Worm (Caenorhabditis elegans) whole organism, mixed stage, embryonic: Measurements from ENCODE around the gene taf-3.

Experiments used
- M03D4.4 ChIP-seq: sonication (generic microtip); optimal IDR thresholded peaks from 2 replicates; lab custom pipeline; 2017; ENCODE audit warnings: mild to moderate bottlenecking, missing genetic modification characterization, missing compliant biosample characterization
- bed-3 ChIP-seq: fragments of 200-800 bp; sonication (Bioruptor generic); optimal IDR thresholded peaks from 3 replicates; lab custom pipeline; 2018; ENCODE audit warnings: mild to moderate bottlenecking, missing genetic modification characterization, moderate library complexity, missing compliant biosample characterization
- blmp-1 ChIP-seq: fragments of 150-350 bp; optimal IDR thresholded peaks from 2 replicates; lab custom pipeline; 2014; ENCODE audit warnings: missing biosample characterization, missing genetic modification characterization
- ceh-39 ChIP-seq: fragments of 150-350 bp; optimal IDR thresholded peaks from 2 replicates; lab custom pipeline; 2014; ENCODE audit warnings: missing biosample characterization, missing genetic modification characterization
- ceh-43 ChIP-seq: fragments of 200-800 bp; sonication (Bioruptor generic); optimal IDR thresholded peaks from 2 replicates; lab custom pipeline; 2018; ENCODE audit warnings: mild to moderate bottlenecking, missing genetic modification characterization, moderate library complexity, missing compliant biosample characterization
- ceh-83 ChIP-seq: fragments of 200-800 bp; sonication (Bioruptor generic); optimal IDR thresholded peaks from 2 replicates; lab custom pipeline; 2018; ENCODE audit warnings: mild to moderate bottlenecking, missing genetic modification characterization, missing compliant biosample characterization
- ces-1 ChIP-seq: fragments of 150-350 bp; optimal IDR thresholded peaks from 2 replicates; lab custom pipeline; 2014; ENCODE audit warnings: missing biosample characterization, missing genetic modification reagents, missing genetic modification characterization
- cnd-1 ChIP-seq: fragments of 200-800 bp; sonication (Bioruptor generic); optimal IDR thresholded peaks from 2 replicates; lab custom pipeline; 2018; ENCODE audit warnings: mild to moderate bottlenecking, missing genetic modification characterization, missing compliant biosample characterization
- drap-1 ChIP-seq: fragments of 200-800 bp; sonication (Bioruptor generic); optimal IDR thresholded peaks from 3 replicates; lab custom pipeline; 2018; ENCODE audit warnings: mild to moderate bottlenecking, missing genetic modification characterization, missing compliant biosample characterization
- elt-1 ChIP-seq: sonication (generic microtip); optimal IDR thresholded peaks from 2 replicates; lab custom pipeline; 2017; ENCODE audit warnings: missing genetic modification characterization, mild to moderate bottlenecking, missing compliant biosample characterization, antibody characterized with exemption, moderate library complexity, borderline replicate concordance; ENCODE audit not compliant: insufficient read depth
- elt-3 ChIP-seq: fragments of 150-350 bp; optimal IDR thresholded peaks from 2 replicates; lab custom pipeline; 2014; ENCODE audit warnings: missing biosample characterization, missing genetic modification characterization
- flh-1 ChIP-seq: fragments of 200-800 bp; sonication (Bioruptor generic); optimal IDR thresholded peaks from 2 replicates; lab custom pipeline; 2018; ENCODE audit warnings: mild to moderate bottlenecking, missing genetic modification characterization, moderate library complexity, missing compliant biosample characterization
- ham-2 ChIP-seq: fragments of 200-800 bp; sonication (Bioruptor generic); optimal IDR thresholded peaks from 2 replicates; lab custom pipeline; 2018; ENCODE audit warnings: mild to moderate bottlenecking, missing genetic modification characterization, missing compliant biosample characterization
- hlh-1 ChIP-seq: fragments of 150-350 bp; optimal IDR thresholded peaks from 2 replicates; lab custom pipeline; 2014; ENCODE audit warnings: missing biosample characterization, missing genetic modification reagents, missing genetic modification characterization
- lin-13 ChIP-seq: fragments of 150-350 bp; optimal IDR thresholded peaks from 2 replicates; lab custom pipeline; 2014; ENCODE audit warnings: missing biosample characterization, missing genetic modification characterization
- lin-32 ChIP-seq: fragments of 200-800 bp; sonication (Bioruptor generic); optimal IDR thresholded peaks from 2 replicates; lab custom pipeline; 2018; ENCODE audit warnings: mild to moderate bottlenecking, missing genetic modification characterization, missing compliant biosample characterization
- lsy-2 ChIP-seq: fragments of 150-350 bp; optimal IDR thresholded peaks from 2 replicates; lab custom pipeline; 2014; ENCODE audit warnings: missing biosample characterization, missing genetic modification characterization
- mab-5 ChIP-seq: fragments of 150-350 bp; optimal IDR thresholded peaks from 2 replicates; lab custom pipeline; 2014; ENCODE audit warnings: missing biosample characterization, missing genetic modification characterization
- mls-2 ChIP-seq: sonication (generic microtip); optimal IDR thresholded peaks from 2 replicates; lab custom pipeline; 2016; ENCODE audit warnings: mild to moderate bottlenecking, missing genetic modification characterization, moderate library complexity, missing compliant biosample characterization
- nhr-12 ChIP-seq: fragments of 150-350 bp; optimal IDR thresholded peaks from 2 replicates; lab custom pipeline; 2014; ENCODE audit warnings: missing biosample characterization, missing genetic modification characterization
- nhr-2 ChIP-seq: fragments of 150-350 bp; optimal IDR thresholded peaks from 2 replicates; lab custom pipeline; 2014; ENCODE audit warnings: missing biosample characterization, missing genetic modification characterization
- nhr-237 ChIP-seq: fragments of 150-350 bp; optimal IDR thresholded peaks from 2 replicates; lab custom pipeline; 2014; ENCODE audit warnings: missing biosample characterization, missing genetic modification characterization
- nhr-28 ChIP-seq: fragments of 150-350 bp; optimal IDR thresholded peaks from 2 replicates; lab custom pipeline; 2014; ENCODE audit warnings: missing biosample characterization, missing genetic modification characterization
- nhr-76 ChIP-seq: sonication (generic microtip); optimal IDR thresholded peaks from 2 replicates; lab custom pipeline; 2017; ENCODE audit warnings: missing biosample characterization, missing genetic modification characterization
- pha-4 ChIP-seq: fragments of 150-350 bp; optimal IDR thresholded peaks from 2 replicates; lab custom pipeline; 2018; ENCODE audit warnings: missing biosample characterization, missing genetic modification reagents, missing genetic modification characterization
- sem-2 ChIP-seq: fragments of 200-800 bp; sonication (Bioruptor generic); optimal IDR thresholded peaks from 2 replicates; lab custom pipeline; 2018; ENCODE audit warnings: mild to moderate bottlenecking, missing genetic modification characterization, missing compliant biosample characterization
- snpc-4 ChIP-seq: fragments of 150-350 bp; optimal IDR thresholded peaks from 2 replicates; lab custom pipeline; 2014; ENCODE audit warnings: missing biosample characterization, missing genetic modification characterization
- sptf-1 ChIP-seq: sonication (generic microtip); optimal IDR thresholded peaks from 2 replicates; lab custom pipeline; 2017; ENCODE audit warnings: mild to moderate bottlenecking, missing genetic modification characterization, moderate library complexity, missing compliant biosample characterization
- tbx-8 ChIP-seq: fragments of 200-800 bp; sonication (Bioruptor generic); optimal IDR thresholded peaks from 2 replicates; lab custom pipeline; 2018; ENCODE audit warnings: mild to moderate bottlenecking, missing genetic modification characterization, moderate library complexity, missing compliant biosample characterization
- unc-120 ChIP-seq: sonication (generic microtip); optimal IDR thresholded peaks from 2 replicates; lab custom pipeline; 2017; ENCODE audit warnings: missing genetic modification characterization, missing compliant biosample characterization; ENCODE audit not compliant: poor library complexity, severe bottlenecking
- unc-39 ChIP-seq: fragments of 150-350 bp; optimal IDR thresholded peaks from 2 replicates; lab custom pipeline; 2014; ENCODE audit warnings: missing biosample characterization, missing genetic modification characterization
- unc-62 ChIP-seq: fragments of 150-350 bp; optimal IDR thresholded peaks from 2 replicates; lab custom pipeline; 2014; ENCODE audit warnings: missing biosample characterization, missing genetic modification reagents, missing genetic modification characterization
- zip-8 ChIP-seq: fragments of 150-350 bp; optimal IDR thresholded peaks from 2 replicates; lab custom pipeline; 2014; ENCODE audit warnings: missing biosample characterization, missing genetic modification characterization
- ztf-11 ChIP-seq: fragments of 150-350 bp; optimal IDR thresholded peaks from 2 replicates; lab custom pipeline; 2014; ENCODE audit warnings: missing biosample characterization, missing genetic modification characterization

taf-3 gene

DNA sequence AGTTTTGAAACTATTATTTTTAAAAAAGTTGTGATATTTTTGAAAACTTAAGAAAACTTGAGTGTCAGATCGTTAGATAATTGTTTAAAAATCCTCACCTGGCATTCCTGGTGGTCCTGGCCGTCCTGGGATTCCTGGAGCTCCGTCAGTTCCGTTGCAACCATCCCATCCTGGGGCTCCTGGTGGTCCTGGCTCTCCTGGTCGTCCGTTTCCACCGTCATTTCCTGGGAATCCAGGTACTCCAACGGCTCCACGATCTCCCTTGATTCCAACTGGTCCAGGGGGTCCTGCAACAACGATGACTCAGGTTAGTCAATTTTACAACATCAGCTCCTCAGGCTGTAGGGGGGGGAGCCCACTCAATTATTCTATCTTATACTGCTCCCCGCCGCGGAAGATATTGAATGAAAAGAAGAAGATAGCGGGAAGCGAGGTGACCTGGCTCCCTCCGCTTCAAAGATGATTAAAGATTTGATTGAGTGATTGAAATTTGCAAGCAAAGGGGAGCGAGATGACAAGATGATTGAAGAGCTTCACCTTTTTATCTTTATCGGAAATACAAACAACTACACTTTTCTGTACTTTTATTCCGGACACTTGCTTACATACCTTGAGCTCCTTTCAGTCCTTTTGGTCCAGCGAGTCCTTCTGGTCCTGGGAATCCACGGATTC is 55.6 kb downstream of the taf-3 start:
- no peak for TF ChIP-seq zip-8 (tag; lab: Kevin White, UChicago)
- no peak for TF ChIP-seq nhr-12 (tag; lab: Kevin White, UChicago)
- no peak for TF ChIP-seq elt-1 (tag; lab: Kevin White, UChicago)
- TF ChIP-seq ztf-11 (tag; lab: Kevin White, UChicago) = no peak
- no peak for TF ChIP-seq bed-3 (GFP tag; lab: Kevin White, UChicago)
- TF ChIP-seq unc-120 = peak; percentile 2
- TF ChIP-seq unc-62 (GFP tag; lab: Kevin White, UChicago) = peak; percentile 78

- TF ChIP-seq nhr-237 (tag; lab: Kevin White, UChicago) = no peak
- TF ChIP-seq cnd-1 (tag; lab: Kevin White, UChicago) = no peak
- TF ChIP-seq unc-120 = peak; percentile 14
- no peak for TF ChIP-seq nhr-12 (tag; lab: Kevin White, UChicago)
- TF ChIP-seq pha-4 (tag; lab: Kevin White, UChicago) = no peak
- TF ChIP-seq nhr-2 (tag; lab: Kevin White, UChicago) = no peak
- TF ChIP-seq hlh-1 (tag; lab: Kevin White, UChicago) = peak; percentile 91
- no peak for TF ChIP-seq elt-3
- TF ChIP-seq ceh-39 (tag; lab: Kevin White, UChicago) = no peak
- TF ChIP-seq unc-39 (tag; lab: Kevin White, UChicago) = no peak
- no peak for TF ChIP-seq drap-1 (GFP tag; lab: Kevin White, UChicago)
- no peak for TF ChIP-seq lin-13 (tag; lab: Kevin White, UChicago)
Observed at ce11 chrX:16388362-16388761, 56.1 kb downstream of the taf-3 start.

- TF ChIP-seq ceh-43 (GFP tag; lab: Kevin White, UChicago) = no peak
- no peak for TF ChIP-seq sptf-1 (tag; lab: Kevin White, UChicago)
- TF ChIP-seq zip-8 (tag; lab: Kevin White, UChicago) = no peak
- peak; percentile 75 for TF ChIP-seq hlh-1 (tag; lab: Kevin White, UChicago)
- peak; percentile 85 for TF ChIP-seq unc-120
- TF ChIP-seq ceh-39 (tag; lab: Kevin White, UChicago) = no peak
Observed at ce11 chrX:16389273-16389672, 57.0 kb downstream of the taf-3 start, which contains the start of gene let-2. Gene let-2, minus strand, starts transcription at chrX:16389340.

ce11 chrX:16389973-16390372 is 57.7 kb downstream of the taf-3 start:
- TF ChIP-seq unc-62 (GFP tag; lab: Kevin White, UChicago) = peak; percentile 99
- no peak for TF ChIP-seq blmp-1

ce11 chrX:16391110-16391509 is 58.9 kb downstream of the taf-3 start:
- TF ChIP-seq snpc-4 (tag; lab: Kevin White, UChicago) = no peak
- TF ChIP-seq ham-2 (GFP tag; lab: Kevin White, UChicago) = no peak
- TF ChIP-seq zip-8 (tag; lab: Kevin White, UChicago) = no peak
- no peak for TF ChIP-seq nhr-237 (tag; lab: Kevin White, UChicago)
- peak; percentile 85 for TF ChIP-seq hlh-1 (tag; lab: Kevin White, UChicago)
- no peak for TF ChIP-seq drap-1 (GFP tag; lab: Kevin White, UChicago)
- TF ChIP-seq, all 35 proteins: peak for 1

- TF ChIP-seq sptf-1 (tag; lab: Kevin White, UChicago) (no peak), M03D4.4 (tag; lab: Kevin White, UChicago) (peak; percentile 11), unc-120 (peak; percentile 97), ham-2 (GFP tag; lab: Kevin White, UChicago) (no peak), mls-2 (tag; lab: Kevin White, UChicago) (no peak), nhr-12 (tag; lab: Kevin White, UChicago) (no peak), flh-1 (GFP tag; lab: Kevin White, UChicago) (no peak), nhr-237 (tag; lab: Kevin White, UChicago) (no peak), snpc-4 (tag; lab: Kevin White, UChicago) (no peak), nhr-28 (tag; lab: Kevin White, UChicago) (no peak), nhr-2 (tag; lab: Kevin White, UChicago) (no peak), ces-1 (GFP tag; lab: Kevin White, UChicago) (no peak), unc-62 (GFP tag; lab: Kevin White, UChicago) (peak; percentile 93), elt-3 (no peak), drap-1 (GFP tag; lab: Kevin White, UChicago) (no peak), unc-39 (tag; lab: Kevin White, UChicago) (no peak), ceh-83 (GFP tag; lab: Kevin White, UChicago) (peak; percentile 25), lin-32 (GFP tag; lab: Kevin White, UChicago) (no peak), ceh-43 (GFP tag; lab: Kevin White, UChicago) (no peak), cnd-1 (tag; lab: Kevin White, UChicago) (no peak), pha-4 (tag; lab: Kevin White, UChicago) (no peak), tbx-8 (GFP tag; lab: Kevin White, UChicago) (no peak), sem-2 (GFP tag; lab: Kevin White, UChicago) (no peak), ztf-11 (tag; lab: Kevin White, UChicago) (no peak), blmp-1 (no peak), zip-8 (tag; lab: Kevin White, UChicago) (no peak), mab-5 (tag; lab: Kevin White, UChicago) (peak; percentile 58), lsy-2 (tag; lab: Kevin White, UChicago) (no peak), lin-13 (tag; lab: Kevin White, UChicago) (no peak), hlh-1 (tag; lab: Kevin White, UChicago) (peak; percentile 99), nhr-76 (no peak), ceh-39 (tag; lab: Kevin White, UChicago) (no peak), elt-1 (tag; lab: Kevin White, UChicago) (no peak), bed-3 (GFP tag; lab: Kevin White, UChicago) (no peak)
Observed at ce11 chrX:16392107-16392506, 59.9 kb downstream of the taf-3 start.
